Worm (Caenorhabditis elegans) whole organism, young adult: Measurements from ENCODE around the gene sos-1.

Source experiments
- C06A6.2 ChIP-seq: fragments of 200-800 bp; sonication (Bioruptor generic); conservative IDR thresholded peaks from 2 replicates; pipeline ENCODE4 v1.3.6; 2022; ENCODE audit warnings: missing genetic modification characterization, missing compliant biosample characterization
- ZK185.1 ChIP-seq: sonication (generic microtip); optimal IDR thresholded peaks from 2 replicates; lab custom pipeline; 2016; ENCODE audit warnings: mild to moderate bottlenecking, missing genetic modification characterization, missing compliant biosample characterization; ENCODE audit not compliant: poor library complexity, severe bottlenecking
- cebp-1 ChIP-seq, 2 experiments: fragments of 200-800 bp in 1 of 2; sonication (Bioruptor generic) in 1 of 2; sonication (generic microtip) in 1 of 2; IDR thresholded peaks in 1 of 2; optimal IDR thresholded peaks in 1 of 2; 2 replicates each; pipeline versions ENCODE4 v1.3.6 to Lab custom; 2017 to 2022; ENCODE audit warnings: missing compliant biosample characterization in 2 of 2, missing genetic modification characterization in 2 of 2, mild to moderate bottlenecking in 1 of 2, missing genetic modification reagents in 1 of 2, moderate library complexity in 1 of 2
- ceh-100 ChIP-seq: fragments of 200-800 bp; sonication (Bioruptor generic); IDR thresholded peaks from 2 replicates; pipeline ENCODE4 v1.3.6; 2022; ENCODE audit warnings: missing genetic modification reagents, missing genetic modification characterization, missing compliant biosample characterization
- nhr-90 ChIP-seq: sonication (generic microtip); optimal IDR thresholded peaks from 2 replicates; lab custom pipeline; 2016; ENCODE audit warnings: missing genotype, mild to moderate bottlenecking, missing genetic modification characterization, missing compliant biosample characterization
- rec-8 ChIP-seq, 2 experiments: sonication (generic microtip); optimal IDR thresholded peaks; 2 replicates each; lab custom pipeline; 2016; ENCODE audit warnings: mild to moderate bottlenecking in 2 of 2, missing genetic modification characterization in 2 of 2, missing genetic modification reagents in 2 of 2, missing genotype in 2 of 2, missing biosample characterization in 1 of 2, missing compliant biosample characterization in 1 of 2, moderate library complexity in 1 of 2
- snpc-4 ChIP-seq, 5 experiments: fragments of 150-350 bp in 1 of 5; sonication (generic microtip) in 4 of 5; optimal IDR thresholded peaks; 2 replicates each; lab custom pipeline; 2014 to 2018; ENCODE audit warnings: missing genetic modification characterization in 5 of 5, missing biosample characterization in 3 of 5, antibody characterized with exemption in 2 of 5, mild to moderate bottlenecking in 2 of 5, missing compliant biosample characterization in 2 of 5, missing genotype in 2 of 5, moderate library complexity in 2 of 5, missing genetic modification reagents in 1 of 5

- TF ChIP-seq rec-8 (tag; optimal IDR thresholded peaks at IDR 0.05; lab: Kevin White, UChicago) (no peak), C06A6.2 (no peak), cebp-1 (GFP tag; IDR thresholded peaks at IDR 0.05; lab: Robert Waterston, UW) (no peak), cebp-1 (tag; optimal IDR thresholded peaks at IDR 0.05; lab: Kevin White, UChicago) (no peak), ZK185.1 (tag; lab: Kevin White, UChicago) (no peak), snpc-4 (GFP tag; optimal IDR thresholded peaks at IDR 0.05; lab: Kevin White, UChicago) (no peak), snpc-4 (tag; optimal IDR thresholded peaks at IDR 0.05; lab: Kevin White, UChicago) (no peak), nhr-90 (tag; lab: Kevin White, UChicago) (no peak), ceh-100 (GFP tag; lab: Robert Waterston, UW) (no peak)
These were observed 21.0 kb upstream of the sos-1 start, which contains the start of gene sut-2 for ce11 chrV:4569999-4570627.
